Fruit fly (Drosophila melanogaster) whole organism, embryonic: ENCODE data around the gene mRpL51.
A peak's percentile ranks its signal among the peaks of the same experiment; 100 is the strongest.

Experiments used
- Atf3 ChIP-seq: fragments of 200-800 bp; sonication (Bioruptor generic); optimal IDR thresholded peaks from 3 replicates; lab custom pipeline; 2016; ENCODE audit warnings: missing biosample characterization, missing genetic modification characterization
- B-H2 ChIP-seq: fragments of 200-800 bp; sonication (Bioruptor generic); optimal IDR thresholded peaks from 2 replicates; lab custom pipeline; 2018; ENCODE audit warnings: missing biosample characterization, mild to moderate bottlenecking, missing genetic modification characterization
- BEAF-32 ChIP-seq: fragments of 200-800 bp; sonication (Bioruptor generic); optimal IDR thresholded peaks from 3 replicates; lab custom pipeline; 2017; ENCODE audit warnings: missing biosample characterization, missing genetic modification characterization, mild to moderate bottlenecking, moderate library complexity, missing genetic modification reagents
- Bteb2 ChIP-seq: fragments of 200-800 bp; sonication (Bioruptor generic); optimal IDR thresholded peaks from 2 replicates; lab custom pipeline; 2016; ENCODE audit warnings: missing biosample characterization, missing genetic modification characterization
- CG10959 ChIP-seq: fragments of 200-800 bp; sonication (Bioruptor generic); IDR thresholded peaks from 2 replicates; pipeline ENCODE4 v1.3.6; 2022; ENCODE audit warnings: missing biosample characterization, missing genetic modification characterization
- CG11085 ChIP-seq: fragments of 200-800 bp; sonication (Bioruptor generic); IDR thresholded peaks from 2 replicates; pipeline ENCODE4 v1.3.6; 2022; ENCODE audit warnings: missing biosample characterization, missing genetic modification characterization
- CG13296 ChIP-seq: fragments of 200-800 bp; sonication (Bioruptor generic); optimal IDR thresholded peaks from 3 replicates; lab custom pipeline; 2018; ENCODE audit warnings: missing biosample characterization, mild to moderate bottlenecking, missing genetic modification characterization
- CG13894 ChIP-seq: fragments of 200-800 bp; sonication (Bioruptor generic); optimal IDR thresholded peaks from 3 replicates; lab custom pipeline; 2018; ENCODE audit warnings: missing biosample characterization, mild to moderate bottlenecking, missing genetic modification characterization, moderate library complexity
- CG14860 ChIP-seq: fragments of 200-800 bp; sonication (Bioruptor generic); IDR thresholded peaks from 3 replicates; pipeline ENCODE4 v1.3.6; 2022; ENCODE audit warnings: missing biosample characterization, missing genetic modification characterization; ENCODE audit not compliant: partially characterized antibody
- CG14965 ChIP-seq: fragments of 200-800 bp; sonication (Bioruptor generic); optimal IDR thresholded peaks from 2 replicates; lab custom pipeline; 2016; ENCODE audit warnings: missing biosample characterization, missing genetic modification characterization, borderline replicate concordance
- CG1647 ChIP-seq: fragments of 200-800 bp; sonication (Bioruptor generic); optimal IDR thresholded peaks from 3 replicates; lab custom pipeline; 2016; ENCODE audit warnings: missing biosample characterization, missing genetic modification characterization
- CG17802 ChIP-seq: fragments of 200-800 bp; sonication (Bioruptor generic); optimal IDR thresholded peaks from 2 replicates; lab custom pipeline; 2018; ENCODE audit warnings: missing biosample characterization, mild to moderate bottlenecking, missing genetic modification characterization, moderate library complexity
- CG18476 ChIP-seq: fragments of 200-800 bp; sonication (Bioruptor generic); optimal IDR thresholded peaks from 2 replicates; lab custom pipeline; 2016; ENCODE audit warnings: missing biosample characterization, mild to moderate bottlenecking, missing genetic modification characterization
- CG2120 ChIP-seq: fragments of 200-800 bp; sonication (Bioruptor generic); optimal IDR thresholded peaks from 3 replicates; lab custom pipeline; 2016; ENCODE audit warnings: missing biosample characterization, missing genetic modification characterization
- CG34224 ChIP-seq: fragments of 200-800 bp; sonication (Bioruptor generic); IDR thresholded peaks from 3 replicates; pipeline ENCODE4 v1.3.6; 2022; ENCODE audit warnings: missing biosample characterization, missing genetic modification characterization; ENCODE audit not compliant: partially characterized antibody
- CG4404 ChIP-seq: fragments of 200-800 bp; sonication (Bioruptor generic); IDR thresholded peaks from 2 replicates; pipeline ENCODE4 v1.3.6; 2022; ENCODE audit warnings: missing biosample characterization, missing genetic modification characterization
- CG4730 ChIP-seq: fragments of 200-800 bp; sonication (Bioruptor generic); IDR thresholded peaks from 2 replicates; pipeline ENCODE4 v1.3.6; 2022; ENCODE audit warnings: missing biosample characterization, missing genetic modification characterization
- CG5180 ChIP-seq: fragments of 200-800 bp; sonication (Bioruptor generic); optimal IDR thresholded peaks from 3 replicates; lab custom pipeline; 2017; ENCODE audit warnings: missing biosample characterization, missing genetic modification characterization, mild to moderate bottlenecking, moderate library complexity, missing genetic modification reagents
- CG7357 ChIP-seq: fragments of 200-800 bp; sonication (Bioruptor generic); IDR thresholded peaks from 3 replicates; pipeline ENCODE4 v1.3.6; 2022; ENCODE audit warnings: missing biosample characterization, missing genetic modification characterization
- CG7372 ChIP-seq: fragments of 200-800 bp; sonication (Bioruptor generic); IDR thresholded peaks from 2 replicates; pipeline ENCODE4 v1.3.6; 2022; ENCODE audit warnings: missing biosample characterization, missing genetic modification characterization
- CG8359 ChIP-seq: fragments of 200-800 bp; sonication (Bioruptor generic); optimal IDR thresholded peaks from 2 replicates; lab custom pipeline; 2017; ENCODE audit warnings: missing biosample characterization, mild to moderate bottlenecking, missing genetic modification characterization, borderline replicate concordance
- CG9609 ChIP-seq: fragments of 200-800 bp; sonication (Bioruptor generic); optimal IDR thresholded peaks from 3 replicates; lab custom pipeline; 2016; ENCODE audit warnings: missing biosample characterization, missing genetic modification characterization
- Dll ChIP-seq: fragments of 200-800 bp; sonication (Bioruptor generic); IDR thresholded peaks from 4 replicates; pipeline ENCODE4 v1.3.6; 2022; ENCODE audit warnings: missing biosample characterization, missing genetic modification characterization; ENCODE audit not compliant: partially characterized antibody
- Fer1 ChIP-seq: fragments of 200-800 bp; sonication (Bioruptor generic); optimal IDR thresholded peaks from 2 replicates; lab custom pipeline; 2017; ENCODE audit warnings: missing biosample characterization, mild to moderate bottlenecking, missing genetic modification characterization
- HLH4C ChIP-seq: fragments of 200-800 bp; sonication (Bioruptor generic); IDR thresholded peaks from 3 replicates; pipeline ENCODE4 v1.3.6; 2022; ENCODE audit warnings: missing biosample characterization, missing genetic modification characterization; ENCODE audit not compliant: partially characterized antibody
- HmgD ChIP-seq: fragments of 200-800 bp; sonication (Bioruptor generic); optimal IDR thresholded peaks from 3 replicates; lab custom pipeline; 2016; ENCODE audit warnings: missing biosample characterization, missing genetic modification characterization
- Hmx ChIP-seq: fragments of 200-800 bp; sonication (Bioruptor generic); optimal IDR thresholded peaks from 2 replicates; lab custom pipeline; 2016; ENCODE audit warnings: missing biosample characterization, missing genetic modification characterization
- Lhr ChIP-seq: fragments of 200-800 bp; sonication (Bioruptor generic); optimal IDR thresholded peaks from 3 replicates; lab custom pipeline; 2017; ENCODE audit warnings: mild to moderate bottlenecking, missing biosample characterization, missing genetic modification reagents, missing genetic modification characterization
- Med ChIP-seq: fragments of 200-800 bp; sonication (Bioruptor generic); peaks from one replicate; lab custom pipeline; 2016; ENCODE audit warnings: missing biosample characterization, missing genetic modification characterization, mild to moderate bottlenecking, inconsistent platforms, moderate library complexity
- Mrtf ChIP-seq: fragments of 200-800 bp; sonication (Bioruptor generic); IDR thresholded peaks from 3 replicates; pipeline ENCODE4 v1.3.6; 2022; ENCODE audit warnings: missing biosample characterization, missing genetic modification characterization
- Pdp1 ChIP-seq, 2 experiments: fragments of 200-800 bp; sonication (Bioruptor generic); optimal IDR thresholded peaks; 3 replicates each; lab custom pipeline; 2016; ENCODE audit warnings: missing biosample characterization in 2 of 2, missing genetic modification characterization in 2 of 2, mild to moderate bottlenecking in 1 of 2, moderate library complexity in 1 of 2
- Sox100B ChIP-seq: fragments of 200-800 bp; sonication (Bioruptor generic); optimal IDR thresholded peaks from 3 replicates; lab custom pipeline; 2018; ENCODE audit warnings: missing biosample characterization, mild to moderate bottlenecking, missing genetic modification characterization
- Sry-β ChIP-seq: fragments of 200-800 bp; sonication (Bioruptor generic); optimal IDR thresholded peaks from 2 replicates; lab custom pipeline; 2018; ENCODE audit warnings: missing biosample characterization, mild to moderate bottlenecking, missing genetic modification characterization, moderate library complexity
- abd-A ChIP-seq: fragments of 200-800 bp; sonication (Bioruptor generic); optimal IDR thresholded peaks from 3 replicates; lab custom pipeline; 2019; ENCODE audit warnings: missing biosample characterization, mild to moderate bottlenecking, missing genetic modification characterization, moderate library complexity
- amos ChIP-seq: fragments of 200-800 bp; sonication (Bioruptor generic); IDR thresholded peaks from 2 replicates; pipeline ENCODE4 v1.3.6; 2022; ENCODE audit warnings: missing biosample characterization, missing genetic modification characterization; ENCODE audit not compliant: partially characterized antibody
- aop ChIP-seq: fragments of 200-800 bp; sonication (Bioruptor generic); IDR thresholded peaks from 2 replicates; pipeline ENCODE4 v1.3.6; 2022; ENCODE audit warnings: missing biosample characterization, missing genetic modification characterization
- caup ChIP-seq: fragments of 200-800 bp; sonication (Bioruptor generic); optimal IDR thresholded peaks from 3 replicates; lab custom pipeline; 2017; ENCODE audit warnings: missing biosample characterization, mild to moderate bottlenecking, missing genetic modification characterization, moderate library complexity; ENCODE audit not compliant: severe bottlenecking
- chn ChIP-seq: fragments of 200-800 bp; sonication (Bioruptor generic); optimal IDR thresholded peaks from 2 replicates; lab custom pipeline; 2016; ENCODE audit warnings: missing biosample characterization, missing genetic modification characterization
- dan ChIP-seq: fragments of 200-800 bp; sonication (Bioruptor generic); IDR thresholded peaks from 2 replicates; pipeline ENCODE4 v1.3.6; 2022; ENCODE audit warnings: missing biosample characterization, missing genetic modification characterization
- dimm ChIP-seq: fragments of 200-800 bp; sonication (Bioruptor generic); IDR thresholded peaks from 2 replicates; pipeline ENCODE4 v1.3.6; 2022; ENCODE audit warnings: missing biosample characterization, missing genetic modification characterization
- dysf ChIP-seq: fragments of 200-800 bp; sonication (Bioruptor generic); IDR thresholded peaks from 3 replicates; pipeline ENCODE4 v1.3.6; 2022; ENCODE audit warnings: missing biosample characterization, missing genetic modification characterization
- esg ChIP-seq: fragments of 200-800 bp; sonication (Bioruptor generic); conservative IDR thresholded peaks from 2 replicates; pipeline ENCODE4 v1.3.6; 2022; ENCODE audit warnings: missing biosample characterization, missing genetic modification characterization
- ewg ChIP-seq: fragments of 200-800 bp; sonication (Bioruptor generic); optimal IDR thresholded peaks from 3 replicates; lab custom pipeline; 2017; ENCODE audit warnings: mild to moderate bottlenecking, missing biosample characterization, missing genetic modification reagents, missing genetic modification characterization
- ftz-f1 ChIP-seq: fragments of 200-800 bp; sonication (Bioruptor generic); optimal IDR thresholded peaks from 2 replicates; lab custom pipeline; 2016; ENCODE audit warnings: missing biosample characterization, missing genetic modification characterization
- nmo ChIP-seq: fragments of 200-800 bp; sonication (Bioruptor generic); optimal IDR thresholded peaks from 2 replicates; lab custom pipeline; 2018; ENCODE audit warnings: missing biosample characterization, mild to moderate bottlenecking, missing genetic modification characterization, moderate library complexity
- pum ChIP-seq: fragments of 200-800 bp; sonication (Bioruptor generic); optimal IDR thresholded peaks from 2 replicates; lab custom pipeline; 2016; ENCODE audit warnings: missing biosample characterization, missing genetic modification characterization
- ro ChIP-seq: fragments of 200-800 bp; sonication (Bioruptor generic); IDR thresholded peaks from 2 replicates; pipeline ENCODE4 v1.3.6; 2022; ENCODE audit warnings: missing biosample characterization, missing genetic modification characterization
- run ChIP-seq: fragments of 200-800 bp; sonication (Bioruptor generic); optimal IDR thresholded peaks from 3 replicates; lab custom pipeline; 2018; ENCODE audit warnings: missing biosample characterization, mild to moderate bottlenecking, missing genetic modification characterization
- sna ChIP-seq: fragments of 200-800 bp; sonication (Bioruptor generic); IDR thresholded peaks from 2 replicates; pipeline ENCODE4 v1.3.6; 2022; ENCODE audit warnings: missing biosample characterization, missing genetic modification characterization; ENCODE audit not compliant: partially characterized antibody
- tio ChIP-seq: fragments of 200-800 bp; sonication (Bioruptor generic); optimal IDR thresholded peaks from 2 replicates; lab custom pipeline; 2017; ENCODE audit warnings: missing biosample characterization, missing genetic modification characterization, inconsistent platforms
- vvl ChIP-seq: fragments of 200-800 bp; sonication (Bioruptor generic); IDR thresholded peaks from 2 replicates; pipeline ENCODE4 v1.3.6; 2022; ENCODE audit warnings: missing biosample characterization, missing genetic modification characterization

Gene mRpL51

dm6 chr2L:8477971-8478370, 39.2 kb downstream of the mRpL51 start (continued):
- TF ChIP-seq Atf3 (GFP tag; lab: Kevin White, UChicago) = no peak
- no peak for TF ChIP-seq CG1647 (GFP tag; lab: Kevin White, UChicago)
- no peak for TF ChIP-seq Bteb2 (GFP tag; lab: Kevin White, UChicago)
- TF ChIP-seq ro = no peak
- TF ChIP-seq nmo = peak; percentile 35
- TF ChIP-seq amos (GFP tag; lab: Robert Waterston, UW) = peak; percentile 65
- peak; percentile 46 for TF ChIP-seq chn
- no peak for TF ChIP-seq run (tag; lab: Kevin White, UChicago)
- TF ChIP-seq CG14860 = peak; percentile 54
- no peak for TF ChIP-seq caup (GFP tag; lab: Kevin White, UChicago)
- TF ChIP-seq dysf (GFP tag; lab: Robert Waterston, UW) = no peak
- TF ChIP-seq CG7357 (GFP tag; lab: Robert Waterston, UW) = no peak
- TF ChIP-seq CG34224 (GFP tag; lab: Robert Waterston, UW) = no peak
- TF ChIP-seq CG14965 = no peak
- TF ChIP-seq CG9609 = no peak
- TF ChIP-seq Med (GFP tag; lab: Kevin White, UChicago) = peak; percentile 90
- TF ChIP-seq CG8359 (GFP tag; lab: Kevin White, UChicago) = no peak
- no peak for TF ChIP-seq dan (GFP tag; lab: Robert Waterston, UW)
- no peak for TF ChIP-seq esg (GFP tag; lab: Robert Waterston, UW)
- TF ChIP-seq CG13894 (tag; lab: Kevin White, UChicago) = no peak
- peak; percentile 84 for TF ChIP-seq HmgD
- no peak for TF ChIP-seq CG4404 (GFP tag; lab: Robert Waterston, UW)
- TF ChIP-seq abd-A (tag; lab: Kevin White, UChicago) = no peak
- TF ChIP-seq Hmx (GFP tag; lab: Kevin White, UChicago) = no peak
- no peak for TF ChIP-seq Sry-β
- TF ChIP-seq sna (GFP tag; lab: Robert Waterston, UW) = no peak
- TF ChIP-seq aop (GFP tag; lab: Robert Waterston, UW) = no peak
- no peak for TF ChIP-seq Sox100B (GFP tag; lab: Kevin White, UChicago)
- no peak for TF ChIP-seq CG10959
- TF ChIP-seq Mrtf (GFP tag; lab: Robert Waterston, UW) = no peak
- TF ChIP-seq CG11085 = no peak
- no peak for TF ChIP-seq CG5180 (GFP tag; lab: Kevin White, UChicago)
- peak in 1 of 2 experiments; percentile 54 for TF ChIP-seq Pdp1 (GFP tag; optimal IDR thresholded peaks at IDR 0.05; lab: Kevin White, UChicago)
- no peak for TF ChIP-seq pum
- TF ChIP-seq CG13296 = no peak
- TF ChIP-seq dimm = no peak
- TF ChIP-seq B-H2 (GFP tag; lab: Kevin White, UChicago) = no peak
- no peak for TF ChIP-seq vvl (GFP tag; lab: Robert Waterston, UW)
- no peak for TF ChIP-seq Fer1 (GFP tag; lab: Kevin White, UChicago)
- TF ChIP-seq ewg = no peak
- peak; percentile 17 for TF ChIP-seq CG2120 (GFP tag; lab: Kevin White, UChicago)
- no peak for TF ChIP-seq CG7372 (GFP tag; lab: Robert Waterston, UW)
- TF ChIP-seq tio = no peak
- no peak for TF ChIP-seq CG18476
- no peak for TF ChIP-seq ftz-f1
- TF ChIP-seq CG17802 (tag; lab: Kevin White, UChicago) = no peak
- TF ChIP-seq BEAF-32 (GFP tag; lab: Kevin White, UChicago) = peak; percentile 54
- no peak for TF ChIP-seq CG4730 (GFP tag; lab: Robert Waterston, UW)
- peak; percentile 19; the same call in 1 of the 4 replicates for TF ChIP-seq Dll (GFP tag; lab: Robert Waterston, UW)
- TF ChIP-seq Lhr (GFP tag; lab: Kevin White, UChicago) = peak; percentile 87
- peak; percentile 49; the same call in 1 of the 3 replicates for TF ChIP-seq HLH4C
